Fruit fly (Drosophila melanogaster): ENCODE results near the gene Pdha.

Gene Pdha

dm6 chrX:4687778-4688399 is 14.2 kb upstream of the Pdha start, which contains the start of gene ctp (continued):
- TF ChIP-seq tap (tag; optimal IDR thresholded peaks at IDR 0.05): peak; percentile 35
- TF ChIP-seq Gsc (GFP tag; IDR thresholded peaks at IDR 0.05): no peak
- TF ChIP-seq TFAM (GFP tag; optimal IDR thresholded peaks at IDR 0.05): no peak
- peak; percentile 88 for TF ChIP-seq Nf-YA (GFP tag; IDR thresholded peaks at IDR 0.05)
- TF ChIP-seq Atf6 (GFP tag; IDR thresholded peaks at IDR 0.05): peak; percentile 40; the same call in 1 of the 2 replicates
- TF ChIP-seq twi (tag; optimal IDR thresholded peaks at IDR 0.05): peak; percentile 21
- peak; percentile 0 for TF ChIP-seq Vsx1 (GFP tag; optimal IDR thresholded peaks at IDR 0.05)
- peak; percentile 2 for TF ChIP-seq CG15696 (tag; optimal IDR thresholded peaks at IDR 0.05)
- peak; percentile 44; the same call in 1 of the 2 replicates for TF ChIP-seq Xrp1 (GFP tag; IDR thresholded peaks at IDR 0.05)
- TF ChIP-seq knrl (GFP tag; IDR thresholded peaks at IDR 0.05; ENCODE audit: partially characterized antibody): peak; percentile 38
- peak; percentile 17 for TF ChIP-seq pnt (GFP tag; optimal IDR thresholded peaks at IDR 0.05)
- TF ChIP-seq Ptx1 (GFP tag; IDR thresholded peaks at IDR 0.05): peak; percentile 32
- TF ChIP-seq zfh2 (GFP tag; optimal IDR thresholded peaks at IDR 0.05): peak; percentile 78
- peak; percentile 35 for TF ChIP-seq unpg (GFP tag; optimal IDR thresholded peaks at IDR 0.05)
- no peak for TF ChIP-seq yki (optimal IDR thresholded peaks at IDR 0.05)
- peak; percentile 42 for TF ChIP-seq nau (GFP tag; optimal IDR thresholded peaks at IDR 0.05)
- TF ChIP-seq CrebB (tag; optimal IDR thresholded peaks at IDR 0.05): peak; percentile 71
- peak; percentile 64 for TF ChIP-seq mirr (GFP tag; optimal IDR thresholded peaks at IDR 0.05)
- peak; percentile 58 for TF ChIP-seq Opbp (GFP tag; IDR thresholded peaks at IDR 0.05; ENCODE audit: partially characterized antibody)
- peak; percentile 23; the same call in 1 of the 2 replicates for TF ChIP-seq lmd (GFP tag; IDR thresholded peaks at IDR 0.05)
- peak; percentile 95 for TF ChIP-seq CG2116 (GFP tag; optimal IDR thresholded peaks at IDR 0.05)
- peak; percentile 100 for TF ChIP-seq Deaf1 (tag; optimal IDR thresholded peaks at IDR 0.05)
- TF ChIP-seq CG15011 (GFP tag; optimal IDR thresholded peaks at IDR 0.05): no peak
- no peak for TF ChIP-seq cad (GFP tag; optimal IDR thresholded peaks at IDR 0.05)
- 0 out of 2 replicates have a peak, but pooled peaks have one; percentile 27 for TF ChIP-seq sob (GFP tag; IDR thresholded peaks at IDR 0.05)
- TF ChIP-seq gcm (GFP tag; optimal IDR thresholded peaks at IDR 0.05): peak; percentile 31
- peak; percentile 24 for TF ChIP-seq nmo (GFP tag; optimal IDR thresholded peaks at IDR 0.05)
- peak; percentile 65 for TF ChIP-seq lab (GFP tag; optimal IDR thresholded peaks at IDR 0.05)
- TF ChIP-seq CG9609 (GFP tag; optimal IDR thresholded peaks at IDR 0.05): peak; percentile 56
- TF ChIP-seq Fer1 (GFP tag; optimal IDR thresholded peaks at IDR 0.05): peak; percentile 52
- TF ChIP-seq CG4707 (GFP tag; optimal IDR thresholded peaks at IDR 0.05): peak; percentile 11
- peak; percentile 72 for TF ChIP-seq Scr (GFP tag; IDR thresholded peaks at IDR 0.05; ENCODE audit: partially characterized antibody)
- peak; percentile 37 for TF ChIP-seq HmgD (GFP tag; optimal IDR thresholded peaks at IDR 0.05)
- peak; percentile 36; the same call in 1 of the 3 replicates for TF ChIP-seq zen2 (GFP tag; IDR thresholded peaks at IDR 0.05; ENCODE audit: partially characterized antibody)
- TF ChIP-seq Asciz (GFP tag; optimal IDR thresholded peaks at IDR 0.05): peak; percentile 100
- TF ChIP-seq cg (GFP tag; optimal IDR thresholded peaks at IDR 0.05): peak; percentile 53
- TF ChIP-seq ab (GFP tag; optimal IDR thresholded peaks at IDR 0.05): no peak
- TF ChIP-seq dmrt99B (tag; optimal IDR thresholded peaks at IDR 0.05): peak; percentile 27
- peak; percentile 16 for TF ChIP-seq Ets97D (GFP tag; optimal IDR thresholded peaks at IDR 0.05)
- peak; percentile 53 for TF ChIP-seq CG2678 (tag; optimal IDR thresholded peaks at IDR 0.05)
- peak; percentile 51 for TF ChIP-seq CG13624 (GFP tag; optimal IDR thresholded peaks at IDR 0.05)
- no peak for TF ChIP-seq jing (GFP tag; optimal IDR thresholded peaks at IDR 0.05)
- peak; percentile 29 for TF ChIP-seq CG9817 (tag; optimal IDR thresholded peaks at IDR 0.05)
- TF ChIP-seq Mes4 (GFP tag; optimal IDR thresholded peaks at IDR 0.05): no peak
- peak; percentile 62 for TF ChIP-seq CG30403 (GFP tag; optimal IDR thresholded peaks at IDR 0.05)
- TF ChIP-seq Jarid2 (GFP tag; optimal IDR thresholded peaks at IDR 0.05): peak; percentile 97
- peak; percentile 56 for TF ChIP-seq B-H2 (GFP tag; optimal IDR thresholded peaks at IDR 0.05)
- TF ChIP-seq crol (GFP tag; IDR thresholded peaks at IDR 0.05): no peak
- TF ChIP-seq az2 (GFP tag; optimal IDR thresholded peaks at IDR 0.05): peak; percentile 25
